Worm (Caenorhabditis elegans): ENCODE results near the gene C54F6.3.

DNA sequence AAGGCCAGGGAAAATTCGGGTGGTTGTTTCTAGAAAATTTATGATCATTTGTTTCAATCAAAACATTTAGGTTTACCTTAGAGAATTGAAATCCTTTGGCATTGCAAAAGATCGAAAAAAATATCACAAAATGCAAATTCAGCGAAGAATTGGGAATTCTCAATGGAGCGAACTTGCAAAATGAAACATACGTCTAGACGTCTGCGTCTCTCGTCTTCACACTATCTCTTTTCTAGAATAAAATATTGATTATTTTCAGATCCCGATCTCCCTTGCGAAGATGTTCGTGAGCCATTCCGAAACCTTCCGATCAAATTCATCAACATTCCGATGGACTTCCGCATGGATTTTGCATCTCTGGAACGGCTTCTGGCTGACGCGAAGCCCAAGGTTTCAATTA is 47.3 kb downstream of the C54F6.3 start, which contains the start of gene ets-6:
- no peak for TF ChIP-seq him-1 (tag; optimal IDR thresholded peaks at IDR 0.05)
- no peak for TF ChIP-seq dao-5 (tag; optimal IDR thresholded peaks at IDR 0.05)
